Worm (Caenorhabditis elegans) whole organism, late embryonic: Measurements from ENCODE around the gene csc-1.

ENCODE experiments used
- Y22D7AL.16 ChIP-seq: sonication (generic microtip); optimal IDR thresholded peaks from 2 replicates; lab custom pipeline; 2016; ENCODE audit warnings: missing genetic modification characterization, missing compliant biosample characterization
- dve-1 ChIP-seq: sonication (generic microtip); optimal IDR thresholded peaks from 2 replicates; lab custom pipeline; 2017; ENCODE audit warnings: antibody characterized with exemption, mild to moderate bottlenecking, missing genetic modification characterization, missing compliant biosample characterization
- sdc-2 ChIP-seq: sonication (generic microtip); optimal IDR thresholded peaks from 2 replicates; lab custom pipeline; 2016; ENCODE audit warnings: missing genotype, missing genetic modification characterization, missing compliant biosample characterization
- unc-3 ChIP-seq, 2 experiments: fragments of 200-800 bp in 1 of 2; sonication (Bioruptor generic) in 1 of 2; sonication (generic microtip) in 1 of 2; conservative IDR thresholded peaks in 1 of 2; optimal IDR thresholded peaks in 1 of 2; 2 replicates each; pipeline versions ENCODE4 v1.3.6 to Lab custom; 2016 to 2022; ENCODE audit warnings: missing compliant biosample characterization in 2 of 2, missing genetic modification characterization in 2 of 2, missing genetic modification reagents in 1 of 2

ce11 chrII:13636596-13636995, 39.8 kb downstream of the csc-1 start:
- TF ChIP-seq dve-1 (tag; lab: Kevin White, UChicago) (no peak), unc-3 (GFP tag; conservative IDR thresholded peaks at IDR 0.05; lab: Robert Waterston, UW) (no peak), unc-3 (tag; optimal IDR thresholded peaks at IDR 0.05; lab: Kevin White, UChicago) (no peak), Y22D7AL.16 (tag; lab: Kevin White, UChicago) (no peak), sdc-2 (tag; lab: Kevin White, UChicago) (no peak)
